Fruit fly (Drosophila melanogaster) whole organism, wandering third instar larva: Measurements from ENCODE around the gene CG9021.

ENCODE experiments used
- Abd-B ChIP-seq: fragments of >200 bp; optimal IDR thresholded peaks from 2 replicates; lab custom pipeline; 2017; ENCODE audit warnings: missing biosample characterization, missing genetic modification characterization
- CG32264 ChIP-seq: fragments of 200-800 bp; sonication (Bioruptor generic); optimal IDR thresholded peaks from 2 replicates; lab custom pipeline; 2016; ENCODE audit warnings: missing biosample characterization, missing genetic modification characterization
- CG9705 ChIP-seq: fragments of 200-800 bp; sonication (Bioruptor generic); optimal IDR thresholded peaks from 2 replicates; lab custom pipeline; 2018; ENCODE audit warnings: missing biosample characterization, mild to moderate bottlenecking, missing genetic modification characterization
- Dif ChIP-seq: fragments of 200-275, 200-300 bp; sonication (Bioruptor generic); optimal IDR thresholded peaks from 2 replicates; lab custom pipeline; 2018; ENCODE audit warnings: missing biosample characterization, missing genetic modification characterization; ENCODE audit not compliant: partially characterized antibody
- GATAd ChIP-seq: sonication (Bioruptor generic); optimal IDR thresholded peaks from 2 replicates; lab custom pipeline; 2016; ENCODE audit warnings: missing biosample characterization, missing genetic modification characterization
- HLH106 ChIP-seq: fragments of 200-800 bp; optimal IDR thresholded peaks from 3 replicates; lab custom pipeline; 2019; ENCODE audit warnings: missing biosample characterization, mild to moderate bottlenecking, missing genetic modification characterization, moderate library complexity
- Hnf4 ChIP-seq: fragments of 200-800 bp; sonication (Bioruptor generic); optimal IDR thresholded peaks from 2 replicates; lab custom pipeline; 2016; ENCODE audit warnings: missing biosample characterization, mild to moderate bottlenecking, missing genetic modification characterization
- Hr83 ChIP-seq: fragments of 200-300 bp; sonication (Bioruptor generic); optimal IDR thresholded peaks from 2 replicates; lab custom pipeline; 2016; ENCODE audit warnings: missing biosample characterization, mild to moderate bottlenecking, missing genetic modification characterization, moderate library complexity; ENCODE audit not compliant: poor library complexity, severe bottlenecking
- Jra ChIP-seq: sonication (Bioruptor generic); optimal IDR thresholded peaks from 2 replicates; lab custom pipeline; 2016; ENCODE audit warnings: missing biosample characterization, missing genetic modification characterization
- Mio ChIP-seq: sonication (Bioruptor generic); optimal IDR thresholded peaks from 2 replicates; lab custom pipeline; 2016; ENCODE audit warnings: missing biosample characterization, missing genetic modification characterization
- Myc ChIP-seq: fragments of >200 bp; optimal IDR thresholded peaks from 2 replicates; lab custom pipeline; 2017
- N ChIP-seq: fragments of >200 bp; optimal IDR thresholded peaks from 2 replicates; lab custom pipeline; 2018; ENCODE audit warnings: missing biosample characterization, missing external identifiers, missing genetic modification characterization
- OdsH ChIP-seq: fragments of 200-800 bp; sonication (Bioruptor generic); optimal IDR thresholded peaks from 2 replicates; lab custom pipeline; 2016; ENCODE audit warnings: missing biosample characterization, mild to moderate bottlenecking, missing genetic modification characterization
- Rel ChIP-seq, 2 experiments: fragments of 200-800 bp; sonication (Bioruptor generic) in 1 of 2; optimal IDR thresholded peaks; 2 replicates in 1 of 2; 3 replicates in 1 of 2; lab custom pipeline; 2016 to 2019; ENCODE audit warnings: mild to moderate bottlenecking in 2 of 2, missing biosample characterization in 2 of 2, missing genetic modification characterization in 2 of 2, moderate library complexity in 1 of 2
- Sp1 ChIP-seq: fragments of 200-800 bp; sonication (Bioruptor generic); optimal IDR thresholded peaks from 3 replicates; lab custom pipeline; 2019; ENCODE audit warnings: missing biosample characterization, mild to moderate bottlenecking, missing genetic modification characterization, moderate library complexity
- br ChIP-seq: fragments of 200-800 bp; sonication (Bioruptor generic); optimal IDR thresholded peaks from 2 replicates; lab custom pipeline; 2016; ENCODE audit warnings: missing biosample characterization, missing genetic modification characterization
- dmrt93B ChIP-seq: fragments of 200-800 bp; sonication (Bioruptor generic); optimal IDR thresholded peaks from 2 replicates; lab custom pipeline; 2018; ENCODE audit warnings: missing biosample characterization, mild to moderate bottlenecking, missing genetic modification characterization
- dsf ChIP-seq: sonication (Bioruptor generic); optimal IDR thresholded peaks from 2 replicates; lab custom pipeline; 2016; ENCODE audit warnings: missing biosample characterization, missing genetic modification characterization, borderline replicate concordance
- ey ChIP-seq: fragments of 200-800 bp; sonication (Bioruptor generic); optimal IDR thresholded peaks from 2 replicates; lab custom pipeline; 2016; ENCODE audit warnings: missing biosample characterization, missing genetic modification characterization
- foxo ChIP-seq, 2 experiments: fragments of 200-800 bp; sonication (Bioruptor generic); optimal IDR thresholded peaks; 2 replicates in 1 of 2; 3 replicates in 1 of 2; lab custom pipeline; 2016 to 2017; ENCODE audit warnings: missing biosample characterization in 2 of 2, missing genetic modification characterization in 2 of 2
- fru ChIP-seq: fragments of 200-800 bp; sonication (Bioruptor generic); optimal IDR thresholded peaks from 3 replicates; lab custom pipeline; 2016; ENCODE audit warnings: missing biosample characterization, mild to moderate bottlenecking, missing genetic modification characterization
- h ChIP-seq: fragments of 200-800 bp; sonication (Bioruptor generic); optimal IDR thresholded peaks from 3 replicates; lab custom pipeline; 2016; ENCODE audit warnings: missing biosample characterization, mild to moderate bottlenecking, missing genetic modification characterization
- jim ChIP-seq: fragments of 175-275, 200-325 bp; sonication (Bioruptor generic); optimal IDR thresholded peaks from 2 replicates; lab custom pipeline; 2016; ENCODE audit warnings: missing biosample characterization, mild to moderate bottlenecking, missing genetic modification characterization
- lola ChIP-seq: fragments of >200 bp; optimal IDR thresholded peaks from 2 replicates; lab custom pipeline; 2017; ENCODE audit warnings: missing biosample characterization, missing genetic modification characterization
- pan ChIP-seq: fragments of >200 bp; optimal IDR thresholded peaks from 2 replicates; lab custom pipeline; 2017
- psq ChIP-seq: fragments of 200-800 bp; sonication (Bioruptor generic); optimal IDR thresholded peaks from 3 replicates; lab custom pipeline; 2017; ENCODE audit warnings: missing biosample characterization, mild to moderate bottlenecking, missing genetic modification characterization, moderate library complexity
- rgr ChIP-seq: fragments of 200-800 bp; sonication (Bioruptor generic); optimal IDR thresholded peaks from 3 replicates; lab custom pipeline; 2016; ENCODE audit warnings: missing biosample characterization, mild to moderate bottlenecking, missing genetic modification characterization
- sv ChIP-seq: fragments of 200-800 bp; sonication (Bioruptor generic); optimal IDR thresholded peaks from 3 replicates; lab custom pipeline; 2016; ENCODE audit warnings: missing biosample characterization, missing genetic modification characterization
- tai ChIP-seq: sonication (Bioruptor generic); optimal IDR thresholded peaks from 2 replicates; lab custom pipeline; 2016; ENCODE audit warnings: missing biosample characterization, missing genetic modification characterization
- usp ChIP-seq: fragments of >200 bp; optimal IDR thresholded peaks from 2 replicates; lab custom pipeline; 2017; ENCODE audit warnings: missing biosample characterization, missing genetic modification characterization
- woc ChIP-seq: sonication (Bioruptor generic); optimal IDR thresholded peaks from 2 replicates; lab custom pipeline; 2016; ENCODE audit warnings: missing biosample characterization, mild to moderate bottlenecking, missing genetic modification characterization

CG9021 gene

dm6 chr2L:5904585-5904984 lies at the start of gene CG9021:
Gene CG9021 (minus strand): TSS chr2L:5904689.
- peak; percentile 48 for TF ChIP-seq psq
- peak; percentile 49 for TF ChIP-seq Sp1 (GFP tag; lab: Kevin White, UChicago)
- peak; percentile 21 for TF ChIP-seq ey
- peak; percentile 27 for TF ChIP-seq GATAd
- no peak for TF ChIP-seq woc (GFP tag; lab: Kevin White, UChicago)
- peak; percentile 51 for TF ChIP-seq Jra (GFP tag; lab: Kevin White, UChicago)
- TF ChIP-seq CG32264 (GFP tag; lab: Kevin White, UChicago): peak; percentile 32
- TF ChIP-seq OdsH (GFP tag; lab: Kevin White, UChicago): peak; percentile 71
- TF ChIP-seq sv (GFP tag; lab: Kevin White, UChicago): no peak
- peak; percentile 63 for TF ChIP-seq CG9705
- peak; percentile 69 for TF ChIP-seq h
- TF ChIP-seq dmrt93B: peak; percentile 49
- no peak for TF ChIP-seq Myc (lab: Kevin White, UChicago)
- TF ChIP-seq rgr (GFP tag; lab: Kevin White, UChicago): peak; percentile 76
- peak; percentile 88 for TF ChIP-seq Hnf4 (GFP tag; lab: Kevin White, UChicago)
- TF ChIP-seq tai (GFP tag; lab: Kevin White, UChicago): peak; percentile 87
- no peak for TF ChIP-seq jim (GFP tag; lab: Kevin White, UChicago)
- TF ChIP-seq Rel (GFP tag; optimal IDR thresholded peaks at IDR 0.05; lab: Kevin White, UChicago): no peak
- TF ChIP-seq Rel (tag; optimal IDR thresholded peaks at IDR 0.05; lab: Kevin White, UChicago): no peak
- peak in 1 of 2 experiments; percentile 52 for TF ChIP-seq foxo (GFP tag; optimal IDR thresholded peaks at IDR 0.05; lab: Kevin White, UChicago)
- peak; percentile 54 for TF ChIP-seq dsf (GFP tag; lab: Kevin White, UChicago)
- no peak for TF ChIP-seq Mio (GFP tag; lab: Kevin White, UChicago)
- TF ChIP-seq br (GFP tag; lab: Kevin White, UChicago): peak; percentile 76
- TF ChIP-seq fru: peak; percentile 30
- peak; percentile 91 for TF ChIP-seq Hr83 (GFP tag; lab: Kevin White, UChicago)
- TF ChIP-seq HLH106: peak; percentile 32

dm6 chr2L:5948775-5949526 lies 44.5 kb upstream of the CG9021 start, which contains the start of gene CG9044:
Gene CG9044 (plus strand): TSS chr2L:5949450.
- TF ChIP-seq CG32264 (GFP tag; lab: Kevin White, UChicago) (no peak), Hr83 (GFP tag; lab: Kevin White, UChicago) (peak; percentile 38), h (peak; percentile 77), Jra (GFP tag; lab: Kevin White, UChicago) (peak; percentile 49), psq (peak; percentile 54), ey (peak; percentile 70), woc (GFP tag; lab: Kevin White, UChicago) (peak; percentile 92), OdsH (GFP tag; lab: Kevin White, UChicago) (peak; percentile 32), dsf (GFP tag; lab: Kevin White, UChicago) (peak; percentile 76), br (GFP tag; lab: Kevin White, UChicago) (no peak), CG9705 (peak; percentile 35), foxo (GFP tag; optimal IDR thresholded peaks at IDR 0.05; lab: Kevin White, UChicago) (no peak), GATAd (peak; percentile 35), HLH106 (peak; percentile 71)

dm6 chr2L:5947504-5947903 lies 43.0 kb upstream of the CG9021 start:
- TF ChIP-seq HLH106 (no peak), ey (no peak), Jra (GFP tag; lab: Kevin White, UChicago) (no peak), OdsH (GFP tag; lab: Kevin White, UChicago) (no peak), lola (GFP tag; lab: Kevin White, UChicago) (no peak), dmrt93B (no peak), Dif (GFP tag; lab: Kevin White, UChicago) (no peak), N (GFP tag; lab: Kevin White, UChicago) (no peak), pan (no peak), Hr83 (GFP tag; lab: Kevin White, UChicago) (no peak), Myc (lab: Kevin White, UChicago) (no peak), Hnf4 (GFP tag; lab: Kevin White, UChicago) (no peak), woc (GFP tag; lab: Kevin White, UChicago) (no peak), dsf (GFP tag; lab: Kevin White, UChicago) (no peak), rgr (GFP tag; lab: Kevin White, UChicago) (no peak), h (no peak), Abd-B (GFP tag; lab: Kevin White, UChicago) (no peak), usp (GFP tag; lab: Kevin White, UChicago) (no peak), Mio (GFP tag; lab: Kevin White, UChicago) (no peak)
